Fruit fly (Drosophila melanogaster) whole organism, embryonic: Measurements from ENCODE around the gene rho-6.

ENCODE experiments used
- CG10267 ChIP-seq: fragments of 200-800 bp; sonication (Bioruptor generic); optimal IDR thresholded peaks from 2 replicates; lab custom pipeline; 2018; ENCODE audit warnings: missing biosample characterization, mild to moderate bottlenecking, missing genetic modification characterization, moderate library complexity
- CG10366 ChIP-seq: fragments of 200-800 bp; sonication (Bioruptor generic); IDR thresholded peaks from 2 replicates; pipeline ENCODE4 v1.3.6; 2022; ENCODE audit warnings: missing biosample characterization, missing genetic modification characterization
- CG10959 ChIP-seq: fragments of 200-800 bp; sonication (Bioruptor generic); IDR thresholded peaks from 2 replicates; pipeline ENCODE4 v1.3.6; 2022; ENCODE audit warnings: missing biosample characterization, missing genetic modification characterization
- CG11247 ChIP-seq: fragments of 200-800 bp; sonication (Bioruptor generic); IDR thresholded peaks from 2 replicates; pipeline ENCODE4 v1.3.6; 2022; ENCODE audit warnings: missing biosample characterization, missing genetic modification characterization
- CG11504 ChIP-seq: fragments of 200-800 bp; sonication (Bioruptor generic); optimal IDR thresholded peaks from 3 replicates; lab custom pipeline; 2019; ENCODE audit warnings: missing biosample characterization, mild to moderate bottlenecking, missing genetic modification characterization, moderate library complexity
- CG12299 ChIP-seq: fragments of 200-800 bp; sonication (Bioruptor generic); optimal IDR thresholded peaks from 2 replicates; lab custom pipeline; 2018; ENCODE audit warnings: missing biosample characterization, mild to moderate bottlenecking, missing genetic modification characterization
- CG14014 ChIP-seq: fragments of 200-800 bp; sonication (Bioruptor generic); IDR thresholded peaks from 2 replicates; pipeline ENCODE4 v1.3.6; 2022; ENCODE audit warnings: missing biosample characterization, missing genetic modification characterization
- CG14050 ChIP-seq: fragments of 200-800 bp; sonication (Bioruptor generic); IDR thresholded peaks from 3 replicates; pipeline ENCODE4 v1.3.6; 2022; ENCODE audit warnings: missing biosample characterization, missing genetic modification characterization
- CG14860 ChIP-seq: fragments of 200-800 bp; sonication (Bioruptor generic); IDR thresholded peaks from 3 replicates; pipeline ENCODE4 v1.3.6; 2022; ENCODE audit warnings: missing biosample characterization, missing genetic modification characterization; ENCODE audit not compliant: partially characterized antibody
- CG1529 ChIP-seq: fragments of 200-800 bp; sonication (Bioruptor generic); optimal IDR thresholded peaks from 3 replicates; lab custom pipeline; 2018; ENCODE audit warnings: missing biosample characterization, missing genetic modification characterization
- CG15479 ChIP-seq: fragments of 200-800 bp; sonication (Bioruptor generic); optimal IDR thresholded peaks from 3 replicates; lab custom pipeline; 2019; ENCODE audit warnings: missing biosample characterization, mild to moderate bottlenecking, missing genetic modification characterization, moderate library complexity
- CG15696 ChIP-seq: fragments of 200-800 bp; sonication (Bioruptor generic); optimal IDR thresholded peaks from 2 replicates; lab custom pipeline; 2019; ENCODE audit warnings: missing biosample characterization, mild to moderate bottlenecking, missing genetic modification characterization, moderate library complexity
- CG17385 ChIP-seq: fragments of 200-800 bp; sonication (Bioruptor generic); optimal IDR thresholded peaks from 3 replicates; lab custom pipeline; 2018; ENCODE audit warnings: missing biosample characterization, mild to moderate bottlenecking, missing genetic modification characterization
- CG18011 ChIP-seq: fragments of 200-800 bp; sonication (Bioruptor generic); optimal IDR thresholded peaks from 2 replicates; lab custom pipeline; 2017; ENCODE audit warnings: missing biosample characterization, missing genetic modification characterization, mild to moderate bottlenecking, moderate library complexity, missing genotype
- CG2120 ChIP-seq: fragments of 200-800 bp; sonication (Bioruptor generic); optimal IDR thresholded peaks from 3 replicates; lab custom pipeline; 2016; ENCODE audit warnings: missing biosample characterization, missing genetic modification characterization
- CG30403 ChIP-seq: fragments of 200-800 bp; sonication (Bioruptor generic); optimal IDR thresholded peaks from 3 replicates; lab custom pipeline; 2016; ENCODE audit warnings: missing biosample characterization, missing genetic modification characterization
- CG31441 ChIP-seq: fragments of 200-800 bp; sonication (Bioruptor generic); IDR thresholded peaks from 2 replicates; pipeline ENCODE4 v1.3.6; 2022; ENCODE audit warnings: missing biosample characterization, missing genetic modification characterization
- CG3163 ChIP-seq: fragments of 200-800 bp; sonication (Bioruptor generic); optimal IDR thresholded peaks from 3 replicates; lab custom pipeline; 2016; ENCODE audit warnings: missing biosample characterization, missing genetic modification characterization
- CG3838 ChIP-seq: fragments of 200-800 bp; sonication (Bioruptor generic); optimal IDR thresholded peaks from 3 replicates; lab custom pipeline; 2016; ENCODE audit warnings: missing biosample characterization, missing genetic modification characterization
- CG4282 ChIP-seq: fragments of 200-800 bp; sonication (Bioruptor generic); optimal IDR thresholded peaks from 2 replicates; lab custom pipeline; 2016; ENCODE audit warnings: missing biosample characterization, missing genetic modification characterization
- CG6813 ChIP-seq: fragments of 200-800 bp; sonication (Bioruptor generic); optimal IDR thresholded peaks from 2 replicates; lab custom pipeline; 2017; ENCODE audit warnings: missing biosample characterization, missing genetic modification characterization, mild to moderate bottlenecking, moderate library complexity, missing genetic modification reagents
- CG8388 ChIP-seq: fragments of 200-800 bp; sonication (Bioruptor generic); optimal IDR thresholded peaks from 2 replicates; lab custom pipeline; 2019; ENCODE audit warnings: missing biosample characterization, mild to moderate bottlenecking, missing genetic modification characterization, moderate library complexity
- CG9932 ChIP-seq: fragments of 200-800 bp; sonication (Bioruptor generic); IDR thresholded peaks from 2 replicates; pipeline ENCODE4 v1.3.6; 2022; ENCODE audit warnings: missing biosample characterization, missing genetic modification characterization
- CTCF ChIP-seq: fragments of 200-800 bp; sonication (Bioruptor generic); optimal IDR thresholded peaks from 2 replicates; lab custom pipeline; 2017; ENCODE audit warnings: missing biosample characterization, mild to moderate bottlenecking, missing genetic modification characterization, moderate library complexity
- Deaf1 ChIP-seq: fragments of 200-800 bp; optimal IDR thresholded peaks from 3 replicates; lab custom pipeline; 2019; ENCODE audit warnings: missing biosample characterization, mild to moderate bottlenecking, missing genetic modification characterization, moderate library complexity
- HLH3B ChIP-seq: fragments of 200-800 bp; sonication (Bioruptor generic); IDR thresholded peaks from 2 replicates; pipeline ENCODE4 v1.3.6; 2022; ENCODE audit warnings: missing biosample characterization, missing genetic modification characterization
- Hr3 ChIP-seq: fragments of 200-800 bp; sonication (Bioruptor generic); optimal IDR thresholded peaks from 3 replicates; lab custom pipeline; 2016; ENCODE audit warnings: missing biosample characterization, missing genetic modification characterization
- Hr39 ChIP-seq: fragments of >200 bp; optimal IDR thresholded peaks from 2 replicates; lab custom pipeline; 2017
- MBD-R2 ChIP-seq: fragments of 200-800 bp; sonication (Bioruptor generic); IDR thresholded peaks from 2 replicates; pipeline ENCODE4 v1.3.6; 2022; ENCODE audit warnings: missing biosample characterization, missing genetic modification characterization
- Max ChIP-seq: fragments of 200-800 bp; sonication (Bioruptor generic); optimal IDR thresholded peaks from 2 replicates; lab custom pipeline; 2016; ENCODE audit warnings: missing biosample characterization, mild to moderate bottlenecking, missing genetic modification characterization
- Mrtf ChIP-seq: fragments of 200-800 bp; sonication (Bioruptor generic); IDR thresholded peaks from 3 replicates; pipeline ENCODE4 v1.3.6; 2022; ENCODE audit warnings: missing biosample characterization, missing genetic modification characterization
- NC2α ChIP-seq: fragments of 200-800 bp; sonication (Bioruptor generic); optimal IDR thresholded peaks from 2 replicates; lab custom pipeline; 2016; ENCODE audit warnings: missing biosample characterization, missing genetic modification characterization
- Xbp1 ChIP-seq: fragments of 200-800 bp; sonication (Bioruptor generic); optimal IDR thresholded peaks from 3 replicates; lab custom pipeline; 2016; ENCODE audit warnings: missing biosample characterization, mild to moderate bottlenecking, missing genetic modification characterization
- bab2 ChIP-seq: fragments of 200-800 bp; sonication (Bioruptor generic); optimal IDR thresholded peaks from 2 replicates; lab custom pipeline; 2016; ENCODE audit warnings: missing biosample characterization, missing genetic modification characterization
- bsh ChIP-seq, 2 experiments: fragments of 200-800 bp; sonication (Bioruptor generic); optimal IDR thresholded peaks; 2 replicates each; lab custom pipeline; 2017 to 2018; ENCODE audit warnings: mild to moderate bottlenecking in 2 of 2, missing biosample characterization in 2 of 2, missing genetic modification characterization in 2 of 2, moderate library complexity in 1 of 2
- btn ChIP-seq: fragments of 200-800 bp; sonication (Bioruptor generic); optimal IDR thresholded peaks from 2 replicates; lab custom pipeline; 2016; ENCODE audit warnings: missing biosample characterization, missing genetic modification characterization
- chinmo ChIP-seq: fragments of 200-800 bp; sonication (Bioruptor generic); IDR thresholded peaks from 4 replicates; pipeline ENCODE4 v1.3.6; 2022; ENCODE audit warnings: missing biosample characterization, missing genetic modification characterization; ENCODE audit not compliant: partially characterized antibody
- corto ChIP-seq: fragments of 200-800 bp; sonication (Bioruptor generic); optimal IDR thresholded peaks from 2 replicates; lab custom pipeline; 2016; ENCODE audit warnings: missing biosample characterization, mild to moderate bottlenecking, missing genetic modification characterization, moderate library complexity
- fd96Cb ChIP-seq: fragments of 200-800 bp; sonication (Bioruptor generic); optimal IDR thresholded peaks from 2 replicates; lab custom pipeline; 2018; ENCODE audit warnings: missing biosample characterization, mild to moderate bottlenecking, missing genetic modification characterization, moderate library complexity
- fu2 ChIP-seq: fragments of 200-800 bp; sonication (Bioruptor generic); optimal IDR thresholded peaks from 2 replicates; lab custom pipeline; 2016; ENCODE audit warnings: missing biosample characterization, missing genetic modification characterization
- gfzf ChIP-seq: fragments of 200-800 bp; sonication (Bioruptor generic); optimal IDR thresholded peaks from 2 replicates; lab custom pipeline; 2016; ENCODE audit warnings: missing biosample characterization, mild to moderate bottlenecking, missing genetic modification characterization, moderate library complexity
- grn ChIP-seq: fragments of 200-800 bp; sonication (Bioruptor generic); optimal IDR thresholded peaks from 3 replicates; lab custom pipeline; 2017; ENCODE audit warnings: missing biosample characterization, missing genetic modification characterization
- gsb-n ChIP-seq: fragments of 200-800 bp; sonication (Bioruptor generic); optimal IDR thresholded peaks from 3 replicates; lab custom pipeline; 2018; ENCODE audit warnings: missing biosample characterization, mild to moderate bottlenecking, missing genetic modification characterization
- knrl ChIP-seq: fragments of 200-800 bp; sonication (Bioruptor generic); IDR thresholded peaks from 3 replicates; pipeline ENCODE4 v1.3.6; 2022; ENCODE audit warnings: missing biosample characterization, missing genetic modification characterization; ENCODE audit not compliant: partially characterized antibody
- lbe ChIP-seq: fragments of 200-800 bp; sonication (Bioruptor generic); optimal IDR thresholded peaks from 2 replicates; lab custom pipeline; 2016; ENCODE audit warnings: missing biosample characterization, mild to moderate bottlenecking, missing genetic modification characterization
- phol ChIP-seq: fragments of 200-800 bp; sonication (Bioruptor generic); optimal IDR thresholded peaks from 3 replicates; lab custom pipeline; 2018; ENCODE audit warnings: missing biosample characterization, mild to moderate bottlenecking, missing genetic modification characterization, moderate library complexity
- pita ChIP-seq: fragments of 200-800 bp; sonication (Bioruptor generic); optimal IDR thresholded peaks from 2 replicates; lab custom pipeline; 2017; ENCODE audit warnings: missing biosample characterization, mild to moderate bottlenecking, missing genetic modification characterization
- sens ChIP-seq: fragments of 200-800 bp; sonication (Bioruptor generic); peaks from one replicate; lab custom pipeline; 2016; ENCODE audit warnings: missing biosample characterization, missing genetic modification characterization
- shn ChIP-seq: fragments of 200-800 bp; sonication (Bioruptor generic); optimal IDR thresholded peaks from 3 replicates; lab custom pipeline; 2016; ENCODE audit warnings: missing biosample characterization, missing genetic modification characterization
- vvl ChIP-seq: fragments of 200-800 bp; sonication (Bioruptor generic); IDR thresholded peaks from 2 replicates; pipeline ENCODE4 v1.3.6; 2022; ENCODE audit warnings: missing biosample characterization, missing genetic modification characterization
- wek ChIP-seq: fragments of 200-800 bp; sonication (Bioruptor generic); optimal IDR thresholded peaks from 3 replicates; lab custom pipeline; 2018; ENCODE audit warnings: missing biosample characterization, mild to moderate bottlenecking, missing genetic modification characterization, moderate library complexity

The rho-6 gene

DNA sequence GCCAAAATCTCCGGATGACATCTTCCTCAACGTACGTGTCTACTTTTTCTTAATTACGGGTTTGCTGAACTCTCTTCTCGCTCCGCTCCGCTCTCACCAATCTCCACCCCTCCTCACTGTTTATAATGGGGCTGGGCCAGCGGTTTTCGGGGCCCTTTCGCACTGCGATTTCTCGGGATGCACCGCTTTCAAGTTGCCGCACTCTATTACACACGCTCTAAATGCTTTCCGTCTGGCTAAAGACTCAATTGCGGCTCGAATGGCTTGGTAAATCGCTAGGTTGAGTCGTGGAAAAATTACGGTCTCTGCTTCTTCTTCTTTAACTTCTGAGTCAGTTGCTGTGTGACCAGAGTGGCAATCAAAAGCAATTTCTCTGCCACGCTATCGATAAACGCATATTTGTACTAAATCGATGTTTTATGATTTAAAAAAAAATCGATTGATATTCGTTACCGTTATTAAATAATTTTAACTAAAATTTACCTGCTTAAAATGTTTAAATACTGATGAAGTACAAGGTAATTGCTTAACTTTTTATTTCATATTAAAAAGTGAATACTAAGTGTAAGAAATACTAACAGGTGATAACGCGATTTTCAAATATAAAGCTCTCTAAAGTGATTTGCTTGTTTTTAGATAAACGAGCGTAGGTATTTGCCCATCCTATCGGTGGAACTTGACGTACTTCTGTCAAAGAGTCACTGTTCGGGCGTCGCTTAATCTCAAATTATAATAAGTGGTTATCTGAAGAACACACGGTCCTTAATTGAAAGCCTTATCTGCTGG lies 24.2 kb downstream of the rho-6 start, which contains the start of the genes Rab6 and Phae1 (continued):
- TF ChIP-seq gsb-n (tag; lab: Kevin White, UChicago) (peak; percentile 40), CG8388 (no peak), btn (GFP tag; lab: Kevin White, UChicago) (no peak), CG14860 (GFP tag; lab: Robert Waterston, UW) (peak; percentile 75), Deaf1 (tag; lab: Kevin White, UChicago) (no peak), Hr39 (lab: Kevin White, UChicago) (no peak), NC2α (GFP tag; lab: Kevin White, UChicago) (no peak), Mrtf (GFP tag; lab: Robert Waterston, UW) (no peak), CG3163 (GFP tag; lab: Kevin White, UChicago) (no peak), CG31441 (peak; percentile 19; the same call in 1 of the 2 replicates), bsh (GFP tag; optimal IDR thresholded peaks at IDR 0.05; lab: Kevin White, UChicago) (no peak), Hr3 (GFP tag; lab: Kevin White, UChicago) (no peak), CG17385 (GFP tag; lab: Kevin White, UChicago) (peak; percentile 97), Max (no peak), CG12299 (tag; lab: Kevin White, UChicago) (peak; percentile 14), CG15696 (tag; lab: Kevin White, UChicago) (no peak), CG14050 (GFP tag; lab: Robert Waterston, UW) (no peak), CG3838 (GFP tag; lab: Kevin White, UChicago) (no peak), CG11247 (no peak), sens (GFP tag; lab: Kevin White, UChicago) (peak; percentile 29), fd96Cb (tag; lab: Kevin White, UChicago) (no peak), CG4282 (GFP tag; lab: Kevin White, UChicago) (no peak), wek (no peak), CG14014 (GFP tag; lab: Robert Waterston, UW) (no peak), CG11504 (no peak), HLH3B (GFP tag; lab: Robert Waterston, UW) (no peak), CG10959 (GFP tag; lab: Robert Waterston, UW) (no peak), pita (no peak), CG9932 (GFP tag; lab: Robert Waterston, UW) (no peak), lbe (GFP tag; lab: Kevin White, UChicago) (no peak), CG30403 (GFP tag; lab: Kevin White, UChicago) (no peak), phol (tag; lab: Kevin White, UChicago) (peak; percentile 27), gfzf (GFP tag; lab: Kevin White, UChicago) (peak; percentile 77), knrl (GFP tag; lab: Robert Waterston, UW) (peak; percentile 82), CG10366 (GFP tag; lab: Robert Waterston, UW) (no peak), corto (GFP tag; lab: Kevin White, UChicago) (no peak), CG18011 (GFP tag; lab: Kevin White, UChicago) (no peak), CG2120 (GFP tag; lab: Kevin White, UChicago) (no peak), CG1529 (peak; percentile 14), chinmo (GFP tag; lab: Robert Waterston, UW) (peak; percentile 84), fu2 (GFP tag; lab: Kevin White, UChicago) (no peak), CG10267 (tag; lab: Kevin White, UChicago) (peak; percentile 56), Xbp1 (GFP tag; lab: Kevin White, UChicago) (no peak), bab2 (GFP tag; lab: Kevin White, UChicago) (no peak), CTCF (GFP tag; lab: Kevin White, UChicago) (no peak), grn (GFP tag; lab: Kevin White, UChicago) (no peak), vvl (GFP tag; lab: Robert Waterston, UW) (peak; percentile 36; the same call in 1 of the 2 replicates), CG6813 (GFP tag; lab: Kevin White, UChicago) (no peak), MBD-R2 (GFP tag; lab: Robert Waterston, UW) (peak; percentile 44; the same call in 1 of the 2 replicates), CG15479 (GFP tag; lab: Kevin White, UChicago) (no peak), shn (no peak)
